Worm (Caenorhabditis elegans): ENCODE results near the gene Y62H9A.16.

ce11 chrX:11969554-11969953 is 51.5 kb downstream of the Y62H9A.16 start:
- TF ChIP-seq him-1 (tag; optimal IDR thresholded peaks at IDR 0.05) (no peak), W03F9.2 (tag; optimal IDR thresholded peaks at IDR 0.05) (no peak), dao-5 (tag; optimal IDR thresholded peaks at IDR 0.05) (no peak)

Data from whole organism, L4/young adult.